Worm (Caenorhabditis elegans): ENCODE results near the gene C33A12.19.

- no peak for TF ChIP-seq him-1 (tag; optimal IDR thresholded peaks at IDR 0.05)
- TF ChIP-seq W03F9.2 (tag; optimal IDR thresholded peaks at IDR 0.05) = peak; percentile 13
- no peak for TF ChIP-seq dao-5 (tag; optimal IDR thresholded peaks at IDR 0.05)
Observed at ce11 chrIV:9537500-9537899, 20.7 kb downstream of the C33A12.19 start.

Measured in whole organism, L4/young adult.